Fruit fly (Drosophila melanogaster) whole organism, embryonic: ENCODE data around the gene Fer3HCH.

Source experiments
- CG10366 ChIP-seq: fragments of 200-800 bp; sonication (Bioruptor generic); IDR thresholded peaks from 2 replicates; pipeline ENCODE4 v1.3.6; 2022; ENCODE audit warnings: missing biosample characterization, missing genetic modification characterization
- CG10565 ChIP-seq: fragments of 200-800 bp; sonication (Bioruptor generic); optimal IDR thresholded peaks from 3 replicates; lab custom pipeline; 2016; ENCODE audit warnings: missing biosample characterization, mild to moderate bottlenecking, missing genetic modification characterization
- CG11247 ChIP-seq: fragments of 200-800 bp; sonication (Bioruptor generic); IDR thresholded peaks from 2 replicates; pipeline ENCODE4 v1.3.6; 2022; ENCODE audit warnings: missing biosample characterization, missing genetic modification characterization
- CG11456 ChIP-seq: fragments of 200-800 bp; sonication (Bioruptor generic); IDR thresholded peaks from 3 replicates; pipeline ENCODE4 v1.3.6; 2022; ENCODE audit warnings: missing biosample characterization, missing genetic modification characterization
- CG13624 ChIP-seq: fragments of 200-800 bp; sonication (Bioruptor generic); optimal IDR thresholded peaks from 2 replicates; lab custom pipeline; 2016; ENCODE audit warnings: missing biosample characterization, missing genetic modification characterization
- CG14860 ChIP-seq: fragments of 200-800 bp; sonication (Bioruptor generic); IDR thresholded peaks from 3 replicates; pipeline ENCODE4 v1.3.6; 2022; ENCODE audit warnings: missing biosample characterization, missing genetic modification characterization; ENCODE audit not compliant: partially characterized antibody
- CG15011 ChIP-seq: fragments of 200-800 bp; sonication (Bioruptor generic); optimal IDR thresholded peaks from 3 replicates; lab custom pipeline; 2018; ENCODE audit warnings: missing biosample characterization, mild to moderate bottlenecking, missing genetic modification characterization
- CG17612 ChIP-seq: fragments of 200-800 bp; sonication (Bioruptor generic); IDR thresholded peaks from 2 replicates; pipeline ENCODE4 v1.3.6; 2022; ENCODE audit warnings: missing biosample characterization, missing genetic modification characterization
- CG18011 ChIP-seq: fragments of 200-800 bp; sonication (Bioruptor generic); optimal IDR thresholded peaks from 2 replicates; lab custom pipeline; 2017; ENCODE audit warnings: missing biosample characterization, missing genetic modification characterization, mild to moderate bottlenecking, moderate library complexity, missing genotype
- CG2199 ChIP-seq: fragments of 200-800 bp; sonication (Bioruptor generic); IDR thresholded peaks from 3 replicates; pipeline ENCODE4 v1.3.6; 2022; ENCODE audit warnings: missing biosample characterization, missing genetic modification characterization
- CG34376 ChIP-seq: fragments of 200-800 bp; sonication (Bioruptor generic); optimal IDR thresholded peaks from 2 replicates; lab custom pipeline; 2018; ENCODE audit warnings: missing biosample characterization, mild to moderate bottlenecking, missing genetic modification characterization
- CG4328 ChIP-seq: fragments of 200-800 bp; sonication (Bioruptor generic); optimal IDR thresholded peaks from 3 replicates; lab custom pipeline; 2017; ENCODE audit warnings: missing biosample characterization, missing genetic modification reagents, missing genetic modification characterization
- CG6272 ChIP-seq: fragments of 200-800 bp; sonication (Bioruptor generic); IDR thresholded peaks from 2 replicates; pipeline ENCODE4 v1.3.6; 2022; ENCODE audit warnings: missing biosample characterization, missing genetic modification characterization
- CG6854 ChIP-seq: fragments of 200-800 bp; sonication (Bioruptor generic); optimal IDR thresholded peaks from 3 replicates; lab custom pipeline; 2017; ENCODE audit warnings: missing biosample characterization, mild to moderate bottlenecking, missing genetic modification characterization
- CG7372 ChIP-seq: fragments of 200-800 bp; sonication (Bioruptor generic); IDR thresholded peaks from 2 replicates; pipeline ENCODE4 v1.3.6; 2022; ENCODE audit warnings: missing biosample characterization, missing genetic modification characterization
- CTCF ChIP-seq: fragments of 200-800 bp; sonication (Bioruptor generic); optimal IDR thresholded peaks from 2 replicates; lab custom pipeline; 2017; ENCODE audit warnings: missing biosample characterization, mild to moderate bottlenecking, missing genetic modification characterization, moderate library complexity
- D19B ChIP-seq: fragments of 200-800 bp; sonication (Bioruptor generic); optimal IDR thresholded peaks from 2 replicates; lab custom pipeline; 2017; ENCODE audit warnings: missing biosample characterization, mild to moderate bottlenecking, missing genetic modification characterization
- Deaf1 ChIP-seq: fragments of 200-800 bp; optimal IDR thresholded peaks from 3 replicates; lab custom pipeline; 2019; ENCODE audit warnings: missing biosample characterization, mild to moderate bottlenecking, missing genetic modification characterization, moderate library complexity
- Dip2 ChIP-seq: fragments of 200-800 bp; sonication (Bioruptor generic); IDR thresholded peaks from 2 replicates; pipeline ENCODE4 v1.3.6; 2022; ENCODE audit warnings: missing biosample characterization, missing genetic modification characterization
- Doc2 ChIP-seq: fragments of 200-800 bp; sonication (Bioruptor generic); IDR thresholded peaks from 2 replicates; pipeline ENCODE4 v1.3.6; 2022; ENCODE audit warnings: missing biosample characterization, missing genetic modification characterization
- Dref ChIP-seq: fragments of 200-800 bp; sonication (Bioruptor generic); IDR thresholded peaks from 2 replicates; pipeline ENCODE4 v1.3.6; 2022; ENCODE audit warnings: missing biosample characterization, missing genetic modification characterization
- Gug ChIP-seq: fragments of 200-800 bp; sonication (Bioruptor generic); IDR thresholded peaks from 4 replicates; pipeline ENCODE4 v1.3.6; 2022; ENCODE audit warnings: missing biosample characterization, missing genetic modification characterization
- Hr39 ChIP-seq: fragments of >200 bp; optimal IDR thresholded peaks from 2 replicates; lab custom pipeline; 2017
- Lim3 ChIP-seq: fragments of 200-800 bp; sonication (Bioruptor generic); IDR thresholded peaks from 2 replicates; pipeline ENCODE4 v1.3.6; 2022; ENCODE audit warnings: missing biosample characterization, missing genetic modification characterization
- Lpt ChIP-seq: fragments of >200 bp; optimal IDR thresholded peaks from 2 replicates; lab custom pipeline; 2018; ENCODE audit warnings: missing biosample characterization, missing genetic modification characterization
- MBD-R2 ChIP-seq: fragments of 200-800 bp; sonication (Bioruptor generic); IDR thresholded peaks from 2 replicates; pipeline ENCODE4 v1.3.6; 2022; ENCODE audit warnings: missing biosample characterization, missing genetic modification characterization
- MESR4 ChIP-seq: fragments of 200-800 bp; sonication (Bioruptor generic); optimal IDR thresholded peaks from 2 replicates; lab custom pipeline; 2018; ENCODE audit warnings: missing biosample characterization, mild to moderate bottlenecking, missing genetic modification characterization, moderate library complexity
- Max ChIP-seq: fragments of 200-800 bp; sonication (Bioruptor generic); optimal IDR thresholded peaks from 2 replicates; lab custom pipeline; 2016; ENCODE audit warnings: missing biosample characterization, mild to moderate bottlenecking, missing genetic modification characterization
- Meics ChIP-seq: fragments of 200-800 bp; sonication (Bioruptor generic); optimal IDR thresholded peaks from 2 replicates; lab custom pipeline; 2017; ENCODE audit warnings: missing biosample characterization, mild to moderate bottlenecking, missing genetic modification characterization
- Nf-YA ChIP-seq: fragments of 200-800 bp; sonication (Bioruptor generic); IDR thresholded peaks from 2 replicates; pipeline ENCODE4 v1.3.6; 2022; ENCODE audit warnings: missing biosample characterization, missing genetic modification characterization
- Nf-YB ChIP-seq: fragments of 200-800 bp; sonication (Bioruptor generic); optimal IDR thresholded peaks from 3 replicates; lab custom pipeline; 2019; ENCODE audit warnings: missing biosample characterization, mild to moderate bottlenecking, missing genetic modification characterization, moderate library complexity
- Pdp1 ChIP-seq, 2 experiments: fragments of 200-800 bp; sonication (Bioruptor generic); optimal IDR thresholded peaks; 3 replicates each; lab custom pipeline; 2016; ENCODE audit warnings: missing biosample characterization in 2 of 2, missing genetic modification characterization in 2 of 2, mild to moderate bottlenecking in 1 of 2, moderate library complexity in 1 of 2
- Ptx1 ChIP-seq: fragments of 200-800 bp; sonication (Bioruptor generic); IDR thresholded peaks from 2 replicates; pipeline ENCODE4 v1.3.6; 2022; ENCODE audit warnings: missing biosample characterization, missing genetic modification characterization
- Six4 ChIP-seq: fragments of 200-800 bp; sonication (Bioruptor generic); optimal IDR thresholded peaks from 2 replicates; lab custom pipeline; 2016; ENCODE audit warnings: missing biosample characterization, missing genetic modification characterization
- Tbp ChIP-seq: fragments of >200 bp; optimal IDR thresholded peaks from 2 replicates; lab custom pipeline; 2018; ENCODE audit warnings: missing biosample characterization, missing genetic modification characterization
- bbx ChIP-seq: fragments of 200-800 bp; sonication (Bioruptor generic); IDR thresholded peaks from 2 replicates; pipeline ENCODE4 v1.3.6; 2022; ENCODE audit warnings: missing biosample characterization, missing genetic modification characterization; ENCODE audit not compliant: partially characterized antibody
- chif ChIP-seq, 2 experiments: fragments of 200-800 bp; sonication (Bioruptor generic); optimal IDR thresholded peaks; 3 replicates each; lab custom pipeline; 2016; ENCODE audit warnings: missing biosample characterization in 2 of 2, missing genetic modification characterization in 2 of 2
- dati ChIP-seq: fragments of 200-800 bp; sonication (Bioruptor generic); IDR thresholded peaks from 2 replicates; pipeline ENCODE4 v1.3.6; 2022; ENCODE audit warnings: missing biosample characterization, missing genetic modification characterization
- fd3F ChIP-seq: fragments of 200-800 bp; sonication (Bioruptor generic); optimal IDR thresholded peaks from 2 replicates; lab custom pipeline; 2018; ENCODE audit warnings: missing biosample characterization, mild to moderate bottlenecking, missing genetic modification characterization, moderate library complexity
- ftz-f1 ChIP-seq: fragments of 200-800 bp; sonication (Bioruptor generic); optimal IDR thresholded peaks from 2 replicates; lab custom pipeline; 2016; ENCODE audit warnings: missing biosample characterization, missing genetic modification characterization
- fu2 ChIP-seq: fragments of 200-800 bp; sonication (Bioruptor generic); optimal IDR thresholded peaks from 2 replicates; lab custom pipeline; 2016; ENCODE audit warnings: missing biosample characterization, missing genetic modification characterization
- hth ChIP-seq: fragments of >200 bp; optimal IDR thresholded peaks from 2 replicates; lab custom pipeline; 2017; ENCODE audit warnings: inconsistent platforms
- lab ChIP-seq: fragments of 200-800 bp; sonication (Bioruptor generic); optimal IDR thresholded peaks from 3 replicates; lab custom pipeline; 2017; ENCODE audit warnings: missing biosample characterization, missing genetic modification characterization, mild to moderate bottlenecking, moderate library complexity, missing genetic modification reagents
- maf-S ChIP-seq: fragments of 200-800 bp; sonication (Bioruptor generic); optimal IDR thresholded peaks from 2 replicates; lab custom pipeline; 2016; ENCODE audit warnings: missing biosample characterization, missing genetic modification characterization
- mirr ChIP-seq: fragments of 200-800 bp; sonication (Bioruptor generic); optimal IDR thresholded peaks from 3 replicates; lab custom pipeline; 2018; ENCODE audit warnings: missing biosample characterization, mild to moderate bottlenecking, missing genetic modification characterization
- onecut ChIP-seq: fragments of 200-800 bp; sonication (Bioruptor generic); IDR thresholded peaks from 2 replicates; pipeline ENCODE4 v1.3.6; 2022; ENCODE audit warnings: missing biosample characterization, missing genetic modification characterization
- sc ChIP-seq, 3 experiments: fragments of >200 bp in 2 of 3; fragments of 200-800 bp in 1 of 3; sonication (Bioruptor generic) in 1 of 3; optimal IDR thresholded peaks; 2 replicates in 2 of 3; 3 replicates in 1 of 3; lab custom pipeline; 2017; ENCODE audit warnings: mild to moderate bottlenecking in 1 of 3, missing biosample characterization in 1 of 3, missing genetic modification characterization in 1 of 3, missing genetic modification reagents in 1 of 3
- sima ChIP-seq: fragments of 200-800 bp; sonication (Bioruptor generic); optimal IDR thresholded peaks from 2 replicates; lab custom pipeline; 2016; ENCODE audit warnings: missing biosample characterization, missing genetic modification characterization
- slou ChIP-seq: fragments of 200-800 bp; sonication (Bioruptor generic); optimal IDR thresholded peaks from 3 replicates; lab custom pipeline; 2016; ENCODE audit warnings: missing biosample characterization, missing genetic modification characterization
- so ChIP-seq: fragments of 200-800 bp; sonication (Bioruptor generic); IDR thresholded peaks from 3 replicates; pipeline ENCODE4 v1.3.6; 2022; ENCODE audit warnings: missing biosample characterization, missing genetic modification characterization
- sob ChIP-seq: fragments of 200-800 bp; sonication (Bioruptor generic); IDR thresholded peaks from 2 replicates; pipeline ENCODE4 v1.3.6; 2022; ENCODE audit warnings: missing biosample characterization, missing genetic modification characterization
- tgo ChIP-seq: fragments of 200-800 bp; sonication (Bioruptor generic); IDR thresholded peaks from 3 replicates; pipeline ENCODE4 v1.3.6; 2022; ENCODE audit warnings: missing biosample characterization, missing genetic modification characterization
- zen ChIP-seq: fragments of 200-800 bp; sonication (Bioruptor generic); optimal IDR thresholded peaks from 3 replicates; lab custom pipeline; 2018; ENCODE audit warnings: missing biosample characterization, mild to moderate bottlenecking, missing genetic modification characterization, moderate library complexity

The Fer3HCH gene

dm6 chrX:13090656-13091261 is 17.2 kb downstream of the Fer3HCH start, which contains the start of gene lic (continued):
- TF ChIP-seq Nf-YB (GFP tag; lab: Kevin White, UChicago) (no peak), CG2199 (GFP tag; lab: Robert Waterston, UW) (no peak), CTCF (no peak), fu2 (GFP tag; lab: Kevin White, UChicago) (no peak), Doc2 (GFP tag; lab: Robert Waterston, UW) (no peak), CG14860 (GFP tag; lab: Robert Waterston, UW) (peak; percentile 77), slou (GFP tag; lab: Kevin White, UChicago) (no peak), mirr (GFP tag; lab: Kevin White, UChicago) (no peak), D19B (GFP tag; lab: Kevin White, UChicago) (no peak), Hr39 (lab: Kevin White, UChicago) (no peak), Lim3 (GFP tag; lab: Robert Waterston, UW) (no peak), Six4 (GFP tag; lab: Kevin White, UChicago) (no peak), maf-S (no peak), Nf-YA (GFP tag; lab: Robert Waterston, UW) (no peak), sob (GFP tag; lab: Robert Waterston, UW) (no peak), fd3F (GFP tag; lab: Kevin White, UChicago) (no peak), CG13624 (no peak), Ptx1 (GFP tag; lab: Robert Waterston, UW) (no peak), sima (GFP tag; lab: Kevin White, UChicago) (no peak), CG10565 (GFP tag; lab: Kevin White, UChicago) (no peak), CG6272 (GFP tag; lab: Robert Waterston, UW) (peak; percentile 35; the same call in 1 of the 2 replicates), bbx (GFP tag; lab: Robert Waterston, UW) (peak; percentile 89), Dip2 (GFP tag; lab: Robert Waterston, UW) (no peak), MBD-R2 (peak; percentile 42), Dref (GFP tag; lab: Robert Waterston, UW) (peak; percentile 86), zen (tag; lab: Kevin White, UChicago) (no peak), Max (GFP tag; lab: Kevin White, UChicago) (no peak), CG7372 (GFP tag; lab: Robert Waterston, UW) (no peak), CG17612 (GFP tag; lab: Robert Waterston, UW) (no peak), lab (no peak), Meics (no peak), sc (optimal IDR thresholded peaks at IDR 0.05; lab: Kevin White, UChicago) (no peak), sc (GFP tag; optimal IDR thresholded peaks at IDR 0.05; lab: Kevin White, UChicago) (no peak), CG4328 (GFP tag; lab: Kevin White, UChicago) (no peak), Gug (no peak), hth (lab: Kevin White, UChicago) (no peak), MESR4 (GFP tag; lab: Kevin White, UChicago) (peak; percentile 30), chif (GFP tag; optimal IDR thresholded peaks at IDR 0.05; lab: Kevin White, UChicago) (no peak), Pdp1 (GFP tag; optimal IDR thresholded peaks at IDR 0.05; lab: Kevin White, UChicago) (no peak), dati (GFP tag; lab: Robert Waterston, UW) (no peak), CG15011 (no peak), so (no peak), CG11456 (GFP tag; lab: Robert Waterston, UW) (no peak), Deaf1 (tag; lab: Kevin White, UChicago) (no peak), CG6854 (no peak), ftz-f1 (no peak), CG34376 (GFP tag; lab: Kevin White, UChicago) (no peak), CG11247 (no peak), Lpt (no peak), Tbp (GFP tag; lab: Kevin White, UChicago) (no peak), tgo (GFP tag; lab: Robert Waterston, UW) (no peak), CG18011 (no peak), onecut (GFP tag; lab: Robert Waterston, UW) (no peak), CG10366 (no peak)
